Worm (Caenorhabditis elegans) whole organism, L3 larva: ENCODE data around the gene T07E3.2.

ENCODE experiments used
- ama-1 ChIP-seq: fragments of 150-350 bp; optimal IDR thresholded peaks from 2 replicates; lab custom pipeline; 2018
- elt-2 ChIP-seq: sonication (generic microtip); optimal IDR thresholded peaks from 2 replicates; lab custom pipeline; 2016; ENCODE audit warnings: missing genetic modification reagents, mild to moderate bottlenecking, missing genetic modification characterization, missing compliant biosample characterization
- lin-39 ChIP-seq: fragments of 150-350 bp; optimal IDR thresholded peaks from 2 replicates; lab custom pipeline; 2018; ENCODE audit warnings: missing biosample characterization, missing genetic modification reagents, missing genetic modification characterization
- lsy-12 ChIP-seq: sonication (generic microtip); optimal IDR thresholded peaks from 2 replicates; lab custom pipeline; 2016; ENCODE audit warnings: mild to moderate bottlenecking, missing genetic modification characterization, missing compliant biosample characterization
- nhr-11 ChIP-seq: fragments of 150-350 bp; optimal IDR thresholded peaks from 2 replicates; lab custom pipeline; 2014; ENCODE audit warnings: missing biosample characterization, missing genetic modification characterization
- nhr-12 ChIP-seq: fragments of 150-350 bp; optimal IDR thresholded peaks from 2 replicates; lab custom pipeline; 2014; ENCODE audit warnings: missing biosample characterization, missing genetic modification characterization
- pha-4 ChIP-seq: fragments of 150-350 bp; optimal IDR thresholded peaks from 2 replicates; lab custom pipeline; 2014; ENCODE audit warnings: missing biosample characterization, missing genetic modification reagents, missing genetic modification characterization
- unc-39 ChIP-seq: sonication (generic microtip); optimal IDR thresholded peaks from 4 replicates; lab custom pipeline; 2017; ENCODE audit warnings: missing biosample characterization, missing genetic modification characterization
- ztf-11 ChIP-seq: fragments of 150-350 bp; optimal IDR thresholded peaks from 2 replicates; lab custom pipeline; 2014; ENCODE audit warnings: missing biosample characterization, missing genetic modification characterization
- ztf-4 ChIP-seq: fragments of 150-350 bp; optimal IDR thresholded peaks from 2 replicates; lab custom pipeline; 2014; ENCODE audit warnings: missing biosample characterization, missing genetic modification characterization

DNA sequence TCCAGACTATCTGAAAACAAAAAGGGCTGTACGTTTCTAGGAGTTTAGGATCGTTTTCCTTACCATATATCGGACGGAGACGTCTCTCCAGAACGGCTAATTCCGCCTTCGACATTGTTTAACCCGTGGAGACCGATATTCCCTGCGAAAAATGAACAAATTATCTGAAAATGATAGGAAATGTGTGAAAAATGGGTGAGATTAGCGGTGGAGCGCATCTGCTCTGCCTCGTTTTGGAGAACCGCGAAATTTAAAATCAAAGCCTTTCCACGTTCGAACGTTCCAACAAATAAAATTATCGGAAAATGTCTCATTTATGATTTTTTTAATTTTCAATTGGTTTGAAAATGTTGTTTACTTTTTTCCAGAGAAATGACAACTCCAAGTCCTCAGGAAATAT, 37.2 kb upstream of the T07E3.2 start, which contains the start of the genes cra-1 and kbp-1:
- TF ChIP-seq ztf-4 (no peak), pha-4 (tag; lab: Kevin White, UChicago) (peak; percentile 52), ama-1 (lab: Kevin White, UChicago) (no peak), lsy-12 (no peak), lin-39 (tag; lab: Kevin White, UChicago) (peak; percentile 22), unc-39 (tag; lab: Kevin White, UChicago) (no peak), nhr-12 (tag; lab: Kevin White, UChicago) (no peak), ztf-11 (tag; lab: Kevin White, UChicago) (no peak), elt-2 (peak; percentile 5), nhr-11 (tag; lab: Kevin White, UChicago) (no peak)
